Worm (Caenorhabditis elegans) whole organism, L4 larva: ENCODE data around the gene ceh-74.

Source experiments
- F37D6.2 ChIP-seq: sonication (generic microtip); optimal IDR thresholded peaks from 2 replicates; lab custom pipeline; 2016; ENCODE audit warnings: mild to moderate bottlenecking, missing genetic modification characterization, missing compliant biosample characterization
- T20F7.1 ChIP-seq: fragments of 200-800 bp; sonication (Bioruptor generic); optimal IDR thresholded peaks from 2 replicates; lab custom pipeline; 2018; ENCODE audit warnings: mild to moderate bottlenecking, missing genetic modification characterization, missing compliant biosample characterization
- ama-1 ChIP-seq: fragments of 150-350 bp; optimal IDR thresholded peaks from 2 replicates; lab custom pipeline; 2014; ENCODE audit warnings: inconsistent platforms, mixed read lengths
- ceh-82 ChIP-seq: sonication (generic microtip); optimal IDR thresholded peaks from 2 replicates; lab custom pipeline; 2017; ENCODE audit warnings: missing biosample characterization, missing genetic modification characterization
- dmd-8 ChIP-seq: fragments of 200-800 bp; sonication (Bioruptor generic); IDR thresholded peaks from 2 replicates; pipeline ENCODE4 v1.3.6; 2022; ENCODE audit warnings: missing genetic modification characterization, missing compliant biosample characterization
- fkh-10 ChIP-seq: fragments of 150-350 bp; optimal IDR thresholded peaks from 2 replicates; lab custom pipeline; 2014; ENCODE audit warnings: missing biosample characterization, missing genetic modification reagents, missing genetic modification characterization
- jun-1 ChIP-seq: fragments of 150-350 bp; optimal IDR thresholded peaks from 2 replicates; lab custom pipeline; 2014; ENCODE audit warnings: missing biosample characterization, missing genetic modification reagents, missing genetic modification characterization
- nhr-77 ChIP-seq: fragments of 150-350 bp; optimal IDR thresholded peaks from 2 replicates; lab custom pipeline; 2014; ENCODE audit warnings: missing biosample characterization, missing genetic modification characterization
- snpc-4 ChIP-seq: fragments of 150-350 bp; optimal IDR thresholded peaks from 2 replicates; lab custom pipeline; 2014; ENCODE audit warnings: missing biosample characterization, missing genetic modification characterization
- unc-62 ChIP-seq, 3 experiments: fragments of 150-350 bp in 1 of 3; sonication (generic microtip); optimal IDR thresholded peaks in 2 of 3; peaks in 1 of 3; 1 replicate in 1 of 3; 2 replicates in 2 of 3; lab custom pipeline; 2014 to 2017; ENCODE audit warnings: missing biosample characterization in 3 of 3, missing genetic modification characterization in 3 of 3, missing genetic modification reagents in 3 of 3, missing genotype in 1 of 3

- TF ChIP-seq unc-62 (GFP tag; optimal IDR thresholded peaks at IDR 0.05 in 1 of 2; lab: Kevin White, UChicago): no peak
- no peak for TF ChIP-seq unc-62 (tag; optimal IDR thresholded peaks at IDR 0.05; lab: Kevin White, UChicago)
- TF ChIP-seq fkh-10 (GFP tag; lab: Kevin White, UChicago): no peak
- TF ChIP-seq ama-1 (lab: Kevin White, UChicago): no peak
- no peak for TF ChIP-seq nhr-77
- TF ChIP-seq jun-1 (tag; lab: Kevin White, UChicago): no peak
- no peak for TF ChIP-seq snpc-4 (tag; lab: Kevin White, UChicago)
- TF ChIP-seq dmd-8 (GFP tag; lab: Robert Waterston, UW): no peak
- TF ChIP-seq F37D6.2 (tag; lab: Kevin White, UChicago): no peak
- no peak for TF ChIP-seq ceh-82 (tag; lab: Kevin White, UChicago)
- TF ChIP-seq T20F7.1 (GFP tag; lab: Kevin White, UChicago): no peak
Observed at ce11 chrV:14139252-14140100, 38.4 kb upstream of the ceh-74 start.
